Worm (Caenorhabditis elegans) whole organism, mixed stage, embryonic: Measurements from ENCODE around the gene ZK250.13.

Experiments
- blmp-1 ChIP-seq: fragments of 150-350 bp; optimal IDR thresholded peaks from 2 replicates; lab custom pipeline; 2014; ENCODE audit warnings: missing biosample characterization, missing genetic modification characterization
- mep-1 ChIP-seq: fragments of 150-350 bp; optimal IDR thresholded peaks from 2 replicates; lab custom pipeline; 2017; ENCODE audit warnings: missing biosample characterization, missing genetic modification reagents, missing genetic modification characterization, inconsistent platforms
- nhr-237 ChIP-seq: fragments of 150-350 bp; optimal IDR thresholded peaks from 2 replicates; lab custom pipeline; 2014; ENCODE audit warnings: missing biosample characterization, missing genetic modification characterization

ce11 chrII:1890682-1891081, 48.9 kb downstream of the ZK250.13 start, which contains the start of gene math-9:
- no peak for TF ChIP-seq nhr-237
- TF ChIP-seq blmp-1 (tag; lab: Kevin White, UChicago), result no peak
- no peak for TF ChIP-seq mep-1 (tag; lab: Kevin White, UChicago)
